Worm (Caenorhabditis elegans): ENCODE results near the gene B0250.5.

The B0250.5 gene

ce11 chrV:20489102-20489501 is 4.6 kb upstream of the B0250.5 start, which contains the start of gene srbc-78:
Gene srbc-78 (minus strand): TSS chrV:20489202.
- TF ChIP-seq nhr-76 (tag; optimal IDR thresholded peaks at IDR 0.05) (no peak), elt-3 (tag; optimal IDR thresholded peaks at IDR 0.05) (no peak)

- no peak for TF ChIP-seq ces-1 (GFP tag; optimal IDR thresholded peaks at IDR 0.05)
- no peak for TF ChIP-seq nhr-76 (tag; optimal IDR thresholded peaks at IDR 0.05)
- TF ChIP-seq unc-120 (tag; optimal IDR thresholded peaks at IDR 0.05; ENCODE audit: poor library complexity, severe bottlenecking) = no peak
- no peak for TF ChIP-seq unc-62 (GFP tag; optimal IDR thresholded peaks at IDR 0.05)
- TF ChIP-seq ztf-11 (tag; optimal IDR thresholded peaks at IDR 0.05) = no peak
- TF ChIP-seq drap-1 (GFP tag; optimal IDR thresholded peaks at IDR 0.05) = no peak
- no peak for TF ChIP-seq elt-1 (tag; optimal IDR thresholded peaks at IDR 0.05; ENCODE audit: borderline replicate concordance, insufficient read depth)
- no peak for TF ChIP-seq hlh-1 (tag; optimal IDR thresholded peaks at IDR 0.05)
- TF ChIP-seq mep-1 (tag; optimal IDR thresholded peaks at IDR 0.05) = no peak
- no peak for TF ChIP-seq mls-2 (tag; optimal IDR thresholded peaks at IDR 0.05)
- TF ChIP-seq zip-8 (tag; optimal IDR thresholded peaks at IDR 0.05) = no peak
- TF ChIP-seq lin-32 (GFP tag; optimal IDR thresholded peaks at IDR 0.05) = no peak
- TF ChIP-seq lsy-2 (tag; optimal IDR thresholded peaks at IDR 0.05) = no peak
- no peak for TF ChIP-seq cnd-1 (tag; optimal IDR thresholded peaks at IDR 0.05)
- TF ChIP-seq nhr-237 (tag; optimal IDR thresholded peaks at IDR 0.05) = no peak
- TF ChIP-seq nhr-12 (tag; optimal IDR thresholded peaks at IDR 0.05) = no peak
- no peak for TF ChIP-seq ham-2 (GFP tag; optimal IDR thresholded peaks at IDR 0.05)
- no peak for TF ChIP-seq ceh-43 (GFP tag; optimal IDR thresholded peaks at IDR 0.05)
Observed at ce11 chrV:20492385-20492784, 1.3 kb upstream of the B0250.5 start, which contains the start of gene srbc-79. Gene srbc-79 (minus strand): TSS chrV:20492485.

- TF ChIP-seq unc-62 (GFP tag; optimal IDR thresholded peaks at IDR 0.05) = no peak
- no peak for TF ChIP-seq drap-1 (GFP tag; optimal IDR thresholded peaks at IDR 0.05)
- no peak for TF ChIP-seq nhr-237 (tag; optimal IDR thresholded peaks at IDR 0.05)
- TF ChIP-seq zip-8 (tag; optimal IDR thresholded peaks at IDR 0.05) = no peak
- TF ChIP-seq ceh-43 (GFP tag; optimal IDR thresholded peaks at IDR 0.05) = no peak
- no peak for TF ChIP-seq ham-2 (GFP tag; optimal IDR thresholded peaks at IDR 0.05)
Observed at ce11 chrV:20497537-20497936, 3.8 kb downstream of the B0250.5 start.

ce11 chrV:20498980-20499379 is 5.3 kb downstream of the B0250.5 start, which contains the start of gene dct-16:
Gene dct-16 (minus strand): TSS chrV:20499057.
- no peak for TF ChIP-seq tbx-8 (GFP tag; optimal IDR thresholded peaks at IDR 0.05)
- TF ChIP-seq M03D4.4 (tag; optimal IDR thresholded peaks at IDR 0.05) = no peak
- TF ChIP-seq zip-8 (tag; optimal IDR thresholded peaks at IDR 0.05) = no peak
- TF ChIP-seq ztf-11 (tag; optimal IDR thresholded peaks at IDR 0.05) = no peak
- no peak for TF ChIP-seq lsy-2 (tag; optimal IDR thresholded peaks at IDR 0.05)
- no peak for TF ChIP-seq elt-3 (tag; optimal IDR thresholded peaks at IDR 0.05)
- TF ChIP-seq hlh-1 (tag; optimal IDR thresholded peaks at IDR 0.05) = no peak
- no peak for TF ChIP-seq ham-2 (GFP tag; optimal IDR thresholded peaks at IDR 0.05)
- TF ChIP-seq ces-1 (GFP tag; optimal IDR thresholded peaks at IDR 0.05) = no peak
- no peak for TF ChIP-seq nhr-28 (tag; optimal IDR thresholded peaks at IDR 0.05)
- TF ChIP-seq unc-120 (tag; optimal IDR thresholded peaks at IDR 0.05; ENCODE audit: poor library complexity, severe bottlenecking) = no peak
- no peak for TF ChIP-seq nhr-12 (tag; optimal IDR thresholded peaks at IDR 0.05)
- TF ChIP-seq nhr-76 (tag; optimal IDR thresholded peaks at IDR 0.05) = no peak
- TF ChIP-seq mep-1 (tag; optimal IDR thresholded peaks at IDR 0.05) = no peak
- TF ChIP-seq blmp-1 (tag; optimal IDR thresholded peaks at IDR 0.05) = no peak

ce11 chrV:20499642-20500041 is 5.9 kb downstream of the B0250.5 start:
- TF ChIP-seq ceh-39 (tag; optimal IDR thresholded peaks at IDR 0.05) = no peak
- no peak for TF ChIP-seq elt-1 (tag; optimal IDR thresholded peaks at IDR 0.05; ENCODE audit: borderline replicate concordance, insufficient read depth)
- no peak for TF ChIP-seq unc-39 (tag; optimal IDR thresholded peaks at IDR 0.05)
- no peak for TF ChIP-seq nhr-28 (tag; optimal IDR thresholded peaks at IDR 0.05)
- no peak for TF ChIP-seq nhr-76 (tag; optimal IDR thresholded peaks at IDR 0.05)
- TF ChIP-seq mep-1 (tag; optimal IDR thresholded peaks at IDR 0.05) = no peak
- no peak for TF ChIP-seq lin-32 (GFP tag; optimal IDR thresholded peaks at IDR 0.05)
- TF ChIP-seq drap-1 (GFP tag; optimal IDR thresholded peaks at IDR 0.05) = no peak
- TF ChIP-seq flh-1 (GFP tag; optimal IDR thresholded peaks at IDR 0.05) = no peak
- no peak for TF ChIP-seq lsy-2 (tag; optimal IDR thresholded peaks at IDR 0.05)
- TF ChIP-seq bed-3 (GFP tag; optimal IDR thresholded peaks at IDR 0.05) = no peak
- TF ChIP-seq hlh-1 (tag; optimal IDR thresholded peaks at IDR 0.05) = no peak
- no peak for TF ChIP-seq ztf-11 (tag; optimal IDR thresholded peaks at IDR 0.05)
- TF ChIP-seq mab-5 (tag; optimal IDR thresholded peaks at IDR 0.05) = no peak

ce11 chrV:20500405-20500804 is 6.7 kb downstream of the B0250.5 start, which contains the start of gene dct-14:
Gene dct-14 (minus strand): TSS chrV:20500505.
- TF ChIP-seq tbx-8 (GFP tag; optimal IDR thresholded peaks at IDR 0.05) = no peak
- no peak for TF ChIP-seq unc-120 (tag; optimal IDR thresholded peaks at IDR 0.05; ENCODE audit: poor library complexity, severe bottlenecking)
- no peak for TF ChIP-seq blmp-1 (tag; optimal IDR thresholded peaks at IDR 0.05)
- no peak for TF ChIP-seq mab-5 (tag; optimal IDR thresholded peaks at IDR 0.05)
- no peak for TF ChIP-seq snpc-4 (tag; optimal IDR thresholded peaks at IDR 0.05)
- no peak for TF ChIP-seq ceh-39 (tag; optimal IDR thresholded peaks at IDR 0.05)
- no peak for TF ChIP-seq drap-1 (GFP tag; optimal IDR thresholded peaks at IDR 0.05)
- no peak for TF ChIP-seq ceh-83 (GFP tag; optimal IDR thresholded peaks at IDR 0.05)
- TF ChIP-seq sptf-1 (tag; optimal IDR thresholded peaks at IDR 0.05) = no peak
- no peak for TF ChIP-seq nhr-12 (tag; optimal IDR thresholded peaks at IDR 0.05)
- no peak for TF ChIP-seq cnd-1 (tag; optimal IDR thresholded peaks at IDR 0.05)
- no peak for TF ChIP-seq unc-62 (GFP tag; optimal IDR thresholded peaks at IDR 0.05)
- no peak for TF ChIP-seq lin-13 (tag; optimal IDR thresholded peaks at IDR 0.05)
- no peak for TF ChIP-seq nhr-28 (tag; optimal IDR thresholded peaks at IDR 0.05)
- no peak for TF ChIP-seq unc-39 (tag; optimal IDR thresholded peaks at IDR 0.05)
- TF ChIP-seq lsy-2 (tag; optimal IDR thresholded peaks at IDR 0.05) = no peak
